Fruit fly (Drosophila melanogaster) whole organism, embryonic: ENCODE results near the gene sunz.

Experiments used
- Asciz ChIP-seq: fragments of 200-800 bp; sonication (Bioruptor generic); optimal IDR thresholded peaks from 2 replicates; lab custom pipeline; 2017; ENCODE audit warnings: missing biosample characterization, mild to moderate bottlenecking, missing genetic modification characterization, missing genetic modification reagents
- Atf-2 ChIP-seq: fragments of 200-800 bp; sonication (Bioruptor generic); optimal IDR thresholded peaks from 2 replicates; lab custom pipeline; 2016; ENCODE audit warnings: missing biosample characterization, missing genetic modification characterization
- CG10267 ChIP-seq: fragments of 200-800 bp; sonication (Bioruptor generic); optimal IDR thresholded peaks from 2 replicates; lab custom pipeline; 2018; ENCODE audit warnings: missing biosample characterization, mild to moderate bottlenecking, missing genetic modification characterization, moderate library complexity
- CG10321 ChIP-seq: fragments of 200-800 bp; sonication (Bioruptor generic); IDR thresholded peaks from 2 replicates; pipeline ENCODE4 v1.3.6; 2022; ENCODE audit warnings: missing biosample characterization, missing genetic modification characterization
- CG10366 ChIP-seq: fragments of 200-800 bp; sonication (Bioruptor generic); IDR thresholded peaks from 2 replicates; pipeline ENCODE4 v1.3.6; 2022; ENCODE audit warnings: missing biosample characterization, missing genetic modification characterization
- CG12219 ChIP-seq: fragments of 200-800 bp; sonication (Bioruptor generic); optimal IDR thresholded peaks from 3 replicates; lab custom pipeline; 2018; ENCODE audit warnings: missing biosample characterization, mild to moderate bottlenecking, missing genetic modification characterization
- CG14710 ChIP-seq: fragments of 200-800 bp; sonication (Bioruptor generic); optimal IDR thresholded peaks from 3 replicates; lab custom pipeline; 2019; ENCODE audit warnings: missing biosample characterization, mild to moderate bottlenecking, missing genetic modification characterization, moderate library complexity
- CG15514 ChIP-seq: fragments of 200-800 bp; sonication (Bioruptor generic); optimal IDR thresholded peaks from 3 replicates; lab custom pipeline; 2017; ENCODE audit warnings: missing biosample characterization, missing genetic modification characterization, mild to moderate bottlenecking, moderate library complexity, missing genetic modification reagents
- CG1602 ChIP-seq: fragments of 200-800 bp; sonication (Bioruptor generic); optimal IDR thresholded peaks from 3 replicates; lab custom pipeline; 2016; ENCODE audit warnings: missing biosample characterization, missing genetic modification characterization
- CG17829 ChIP-seq: fragments of 200-800 bp; optimal IDR thresholded peaks from 2 replicates; lab custom pipeline; 2019; ENCODE audit warnings: missing biosample characterization, mild to moderate bottlenecking, missing genetic modification characterization, moderate library complexity
- CG18262 ChIP-seq: fragments of 200-800 bp; optimal IDR thresholded peaks from 3 replicates; lab custom pipeline; 2019; ENCODE audit warnings: missing biosample characterization, mild to moderate bottlenecking, missing genetic modification characterization, moderate library complexity
- CG1832 ChIP-seq: fragments of 200-800 bp; sonication (Bioruptor generic); optimal IDR thresholded peaks from 2 replicates; lab custom pipeline; 2017; ENCODE audit warnings: missing biosample characterization, mild to moderate bottlenecking, missing genetic modification characterization, inconsistent platforms
- CG18764 ChIP-seq: fragments of 200-800 bp; sonication (Bioruptor generic); optimal IDR thresholded peaks from 3 replicates; lab custom pipeline; 2016; ENCODE audit warnings: missing biosample characterization, missing genetic modification characterization
- CG30431 ChIP-seq: fragments of 200-800 bp; sonication (Bioruptor generic); optimal IDR thresholded peaks from 2 replicates; lab custom pipeline; 2017; ENCODE audit warnings: missing biosample characterization, missing genetic modification characterization
- CG3847 ChIP-seq: fragments of 200-800 bp; sonication (Bioruptor generic); IDR thresholded peaks from 2 replicates; pipeline ENCODE4 v1.3.6; 2022; ENCODE audit warnings: missing biosample characterization, missing genetic modification characterization
- CG4424 ChIP-seq: fragments of 200-800 bp; sonication (Bioruptor generic); optimal IDR thresholded peaks from 3 replicates; lab custom pipeline; 2016; ENCODE audit warnings: missing biosample characterization, missing genetic modification characterization
- CG4820 ChIP-seq: fragments of 200-800 bp; sonication (Bioruptor generic); optimal IDR thresholded peaks from 3 replicates; lab custom pipeline; 2016; ENCODE audit warnings: missing biosample characterization, missing genetic modification characterization
- CG4854 ChIP-seq: fragments of 200-800 bp; sonication (Bioruptor generic); optimal IDR thresholded peaks from 2 replicates; lab custom pipeline; 2016; ENCODE audit warnings: missing biosample characterization, missing genetic modification characterization, inconsistent platforms
- CG6689 ChIP-seq: fragments of 200-800 bp; sonication (Bioruptor generic); IDR thresholded peaks from 2 replicates; pipeline ENCODE4 v1.3.6; 2022; ENCODE audit warnings: missing biosample characterization, missing genetic modification characterization
- CG7987 ChIP-seq: fragments of 200-800 bp; sonication (Bioruptor generic); optimal IDR thresholded peaks from 2 replicates; lab custom pipeline; 2018; ENCODE audit warnings: missing biosample characterization, mild to moderate bottlenecking, missing genetic modification characterization, moderate library complexity
- CG9609 ChIP-seq: fragments of 200-800 bp; sonication (Bioruptor generic); optimal IDR thresholded peaks from 3 replicates; lab custom pipeline; 2016; ENCODE audit warnings: missing biosample characterization, missing genetic modification characterization
- CG9932 ChIP-seq: fragments of 200-800 bp; sonication (Bioruptor generic); IDR thresholded peaks from 2 replicates; pipeline ENCODE4 v1.3.6; 2022; ENCODE audit warnings: missing biosample characterization, missing genetic modification characterization
- D ChIP-seq, 2 experiments: fragments of 200-800 bp in 1 of 2; fragments of >200 bp in 1 of 2; sonication (Bioruptor generic) in 1 of 2; optimal IDR thresholded peaks; 2 replicates in 1 of 2; 3 replicates in 1 of 2; lab custom pipeline; 2017; ENCODE audit warnings: mild to moderate bottlenecking in 1 of 2, missing biosample characterization in 1 of 2, missing genetic modification characterization in 1 of 2, missing genetic modification reagents in 1 of 2
- ERR ChIP-seq: fragments of 200-800 bp; sonication (Bioruptor generic); optimal IDR thresholded peaks from 2 replicates; lab custom pipeline; 2016; ENCODE audit warnings: missing biosample characterization, missing genetic modification characterization
- Hr78 ChIP-seq, 2 experiments: fragments of 200-800 bp in 1 of 2; fragments of >200 bp in 1 of 2; sonication (Bioruptor generic) in 1 of 2; optimal IDR thresholded peaks; 2 replicates each; lab custom pipeline; 2017 to 2019; ENCODE audit warnings: missing biosample characterization in 2 of 2, missing genetic modification characterization in 2 of 2, mild to moderate bottlenecking in 1 of 2, moderate library complexity in 1 of 2
- Med ChIP-seq: fragments of 200-800 bp; sonication (Bioruptor generic); peaks from one replicate; lab custom pipeline; 2016; ENCODE audit warnings: missing biosample characterization, missing genetic modification characterization, mild to moderate bottlenecking, inconsistent platforms, moderate library complexity
- Mrtf ChIP-seq: fragments of 200-800 bp; sonication (Bioruptor generic); IDR thresholded peaks from 3 replicates; pipeline ENCODE4 v1.3.6; 2022; ENCODE audit warnings: missing biosample characterization, missing genetic modification characterization
- Neu2 ChIP-seq: fragments of 200-800 bp; sonication (Bioruptor generic); optimal IDR thresholded peaks from 3 replicates; lab custom pipeline; 2016; ENCODE audit warnings: missing biosample characterization, missing genetic modification characterization, borderline replicate concordance
- Spps ChIP-seq: fragments of 200-800 bp; sonication (Bioruptor generic); optimal IDR thresholded peaks from 2 replicates; lab custom pipeline; 2018; ENCODE audit warnings: missing biosample characterization, mild to moderate bottlenecking, missing genetic modification characterization
- ara ChIP-seq: fragments of 200-800 bp; sonication (Bioruptor generic); IDR thresholded peaks from 2 replicates; pipeline ENCODE4 v1.3.6; 2022; ENCODE audit warnings: missing biosample characterization, missing genetic modification characterization
- ash1 ChIP-seq: fragments of 200-800 bp; sonication (Bioruptor generic); optimal IDR thresholded peaks from 2 replicates; lab custom pipeline; 2018; ENCODE audit warnings: missing biosample characterization, mild to moderate bottlenecking, missing genetic modification characterization
- bsh ChIP-seq, 2 experiments: fragments of 200-800 bp; sonication (Bioruptor generic); optimal IDR thresholded peaks; 2 replicates each; lab custom pipeline; 2017 to 2018; ENCODE audit warnings: mild to moderate bottlenecking in 2 of 2, missing biosample characterization in 2 of 2, missing genetic modification characterization in 2 of 2, moderate library complexity in 1 of 2
- crp ChIP-seq, 2 experiments: fragments of 200-800 bp; sonication (Bioruptor generic); optimal IDR thresholded peaks; 2 replicates in 1 of 2; 3 replicates in 1 of 2; lab custom pipeline; 2017; ENCODE audit warnings: missing biosample characterization in 2 of 2, missing genetic modification characterization in 2 of 2, mild to moderate bottlenecking in 1 of 2, moderate library complexity in 1 of 2
- da ChIP-seq: fragments of 200-800 bp; sonication (Bioruptor generic); optimal IDR thresholded peaks from 2 replicates; lab custom pipeline; 2016; ENCODE audit warnings: missing biosample characterization, missing genetic modification characterization
- dimm ChIP-seq: fragments of 200-800 bp; sonication (Bioruptor generic); IDR thresholded peaks from 2 replicates; pipeline ENCODE4 v1.3.6; 2022; ENCODE audit warnings: missing biosample characterization, missing genetic modification characterization
- fd3F ChIP-seq: fragments of 200-800 bp; sonication (Bioruptor generic); optimal IDR thresholded peaks from 2 replicates; lab custom pipeline; 2018; ENCODE audit warnings: missing biosample characterization, mild to moderate bottlenecking, missing genetic modification characterization, moderate library complexity
- gce ChIP-seq: fragments of 200-800 bp; sonication (Bioruptor generic); IDR thresholded peaks from 3 replicates; pipeline ENCODE4 v1.3.6; 2022; ENCODE audit warnings: missing biosample characterization, missing genetic modification characterization
- gem ChIP-seq: fragments of 200-800 bp; sonication (Bioruptor generic); optimal IDR thresholded peaks from 2 replicates; lab custom pipeline; 2019; ENCODE audit warnings: missing biosample characterization, mild to moderate bottlenecking, missing genetic modification characterization, moderate library complexity
- gfzf ChIP-seq: fragments of 200-800 bp; sonication (Bioruptor generic); optimal IDR thresholded peaks from 2 replicates; lab custom pipeline; 2016; ENCODE audit warnings: missing biosample characterization, mild to moderate bottlenecking, missing genetic modification characterization, moderate library complexity
- grau ChIP-seq: fragments of 200-800 bp; optimal IDR thresholded peaks from 3 replicates; lab custom pipeline; 2019; ENCODE audit warnings: missing biosample characterization, mild to moderate bottlenecking, missing genetic modification characterization, moderate library complexity
- gsb ChIP-seq: fragments of 200-800 bp; sonication (Bioruptor generic); IDR thresholded peaks from 2 replicates; pipeline ENCODE4 v1.3.6; 2022; ENCODE audit warnings: missing biosample characterization, missing genetic modification characterization
- insv ChIP-seq, 2 experiments: fragments of 200-800 bp; sonication (Bioruptor generic); optimal IDR thresholded peaks; 3 replicates each; lab custom pipeline; 2016 to 2018; ENCODE audit warnings: missing biosample characterization in 2 of 2, missing genetic modification characterization in 2 of 2
- lmd ChIP-seq: fragments of 200-800 bp; sonication (Bioruptor generic); IDR thresholded peaks from 2 replicates; pipeline ENCODE4 v1.3.6; 2022; ENCODE audit warnings: missing biosample characterization, missing genetic modification characterization
- nmo ChIP-seq: fragments of 200-800 bp; sonication (Bioruptor generic); optimal IDR thresholded peaks from 2 replicates; lab custom pipeline; 2018; ENCODE audit warnings: missing biosample characterization, mild to moderate bottlenecking, missing genetic modification characterization, moderate library complexity
- p53 ChIP-seq: fragments of 200-800 bp; sonication (Bioruptor generic); optimal IDR thresholded peaks from 2 replicates; lab custom pipeline; 2016; ENCODE audit warnings: missing biosample characterization, missing genetic modification characterization
- phol ChIP-seq: fragments of 200-800 bp; sonication (Bioruptor generic); optimal IDR thresholded peaks from 3 replicates; lab custom pipeline; 2018; ENCODE audit warnings: missing biosample characterization, mild to moderate bottlenecking, missing genetic modification characterization, moderate library complexity
- row ChIP-seq: fragments of 200-800 bp; sonication (Bioruptor generic); IDR thresholded peaks from 3 replicates; pipeline ENCODE4 v1.3.6; 2022; ENCODE audit warnings: missing biosample characterization, missing genetic modification characterization
- sens-2 ChIP-seq: fragments of 200-800 bp; sonication (Bioruptor generic); IDR thresholded peaks from 2 replicates; pipeline ENCODE4 v1.3.6; 2022; ENCODE audit warnings: missing biosample characterization, missing genetic modification characterization
- tin ChIP-seq: fragments of 200-800 bp; sonication (Bioruptor generic); optimal IDR thresholded peaks from 3 replicates; lab custom pipeline; 2016; ENCODE audit warnings: missing biosample characterization, missing genetic modification characterization
- trem ChIP-seq: fragments of 200-800 bp; optimal IDR thresholded peaks from 3 replicates; lab custom pipeline; 2019; ENCODE audit warnings: missing biosample characterization, mild to moderate bottlenecking, missing genetic modification characterization, moderate library complexity
- usp ChIP-seq: fragments of >200 bp; optimal IDR thresholded peaks from 2 replicates; lab custom pipeline; 2017; ENCODE audit warnings: missing biosample characterization, missing genetic modification characterization

The sunz gene

DNA sequence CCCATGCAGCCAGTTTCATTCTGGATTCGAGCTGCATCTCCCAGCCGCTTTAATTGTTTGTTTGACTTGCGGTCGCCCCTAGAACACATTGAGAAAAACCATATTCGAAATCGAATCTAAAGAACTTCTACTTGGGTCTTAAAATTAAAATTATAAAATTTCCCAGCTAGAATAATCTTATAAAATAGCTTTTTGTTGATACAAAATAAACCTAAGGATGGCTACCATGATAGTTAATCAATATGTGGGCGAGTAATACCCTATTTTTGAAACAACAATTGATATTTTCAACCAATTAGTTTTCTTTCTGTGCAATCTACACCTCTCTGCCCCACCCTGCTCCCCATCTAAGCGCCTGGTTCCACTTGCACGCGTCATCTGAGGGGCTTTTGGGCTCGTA lies 44.6 kb downstream of the sunz start (continued):
- TF ChIP-seq CG12219: no peak
- TF ChIP-seq gem (tag; lab: Kevin White, UChicago): peak; percentile 62
- peak; percentile 23 for TF ChIP-seq trem (tag; lab: Kevin White, UChicago)
- TF ChIP-seq ERR: no peak
- TF ChIP-seq CG9932: no peak
- TF ChIP-seq gfzf (GFP tag; lab: Kevin White, UChicago): no peak
- no peak for TF ChIP-seq CG3847 (GFP tag; lab: Robert Waterston, UW)
- peak; percentile 52 for TF ChIP-seq CG14710
- peak; percentile 25 for TF ChIP-seq CG4424 (GFP tag; lab: Kevin White, UChicago)
- peak; percentile 54 for TF ChIP-seq Spps
- TF ChIP-seq ara: peak; percentile 41; the same call in 1 of the 2 replicates
- no peak for TF ChIP-seq CG4854
- no peak for TF ChIP-seq CG18764 (GFP tag; lab: Kevin White, UChicago)
- TF ChIP-seq bsh (GFP tag; optimal IDR thresholded peaks at IDR 0.05; lab: Kevin White, UChicago): peak in 1 of 2 experiments; percentile 72
- no peak for TF ChIP-seq gsb
- peak; percentile 4 for TF ChIP-seq tin (GFP tag; lab: Kevin White, UChicago)
- no peak for TF ChIP-seq gce (GFP tag; lab: Robert Waterston, UW)
- no peak for TF ChIP-seq CG15514 (GFP tag; lab: Kevin White, UChicago)
- no peak for TF ChIP-seq CG30431 (GFP tag; lab: Kevin White, UChicago)
- no peak for TF ChIP-seq CG1832 (GFP tag; lab: Kevin White, UChicago)
- peak; percentile 49; the same call in 1 of the 3 replicates for TF ChIP-seq row
- peak; percentile 39 for TF ChIP-seq nmo (GFP tag; lab: Kevin White, UChicago)
- no peak for TF ChIP-seq CG1602 (GFP tag; lab: Kevin White, UChicago)
- TF ChIP-seq Atf-2: no peak
- TF ChIP-seq p53 (GFP tag; lab: Kevin White, UChicago): no peak
- peak; percentile 51 for TF ChIP-seq Med (GFP tag; lab: Kevin White, UChicago)
- peak; percentile 31 for TF ChIP-seq CG4820
- TF ChIP-seq crp (GFP tag; optimal IDR thresholded peaks at IDR 0.05; lab: Kevin White, UChicago): no peak
- no peak for TF ChIP-seq CG9609
- peak; percentile 30 for TF ChIP-seq CG10267
- no peak for TF ChIP-seq da (GFP tag; lab: Kevin White, UChicago)
- no peak for TF ChIP-seq CG10321 (GFP tag; lab: Robert Waterston, UW)
- no peak for TF ChIP-seq Asciz (GFP tag; lab: Kevin White, UChicago)
- TF ChIP-seq fd3F (GFP tag; lab: Kevin White, UChicago): no peak
- no peak for TF ChIP-seq Neu2 (GFP tag; lab: Kevin White, UChicago)
- no peak for TF ChIP-seq ash1
- TF ChIP-seq CG18262 (tag; lab: Kevin White, UChicago): peak; percentile 65
- TF ChIP-seq CG10366 (GFP tag; lab: Robert Waterston, UW): no peak
- TF ChIP-seq usp (GFP tag; lab: Kevin White, UChicago): no peak
- TF ChIP-seq dimm: no peak
- no peak for TF ChIP-seq CG7987 (GFP tag; lab: Kevin White, UChicago)
- peak; percentile 51 for TF ChIP-seq CG17829 (tag; lab: Kevin White, UChicago)
- no peak for TF ChIP-seq lmd
- TF ChIP-seq Mrtf: no peak
- no peak for TF ChIP-seq D (optimal IDR thresholded peaks at IDR 0.05; lab: Kevin White, UChicago)
- peak; percentile 30 for TF ChIP-seq D (GFP tag; optimal IDR thresholded peaks at IDR 0.05; lab: Kevin White, UChicago)
- no peak for TF ChIP-seq sens-2 (GFP tag; lab: Robert Waterston, UW)
- peak in 1 of 2 experiments; percentile 12 for TF ChIP-seq Hr78 (GFP tag; optimal IDR thresholded peaks at IDR 0.05; lab: Kevin White, UChicago)
- TF ChIP-seq CG6689 (GFP tag; lab: Robert Waterston, UW): peak; percentile 36; the same call in 1 of the 2 replicates
- no peak for TF ChIP-seq insv (GFP tag; optimal IDR thresholded peaks at IDR 0.05; lab: Kevin White, UChicago)
- TF ChIP-seq phol (tag; lab: Kevin White, UChicago): peak; percentile 55
- no peak for TF ChIP-seq grau
